Worm (Caenorhabditis elegans): ENCODE data around the gene skr-6.
"Not testable (repeated sequence)": the region's sequence is repeated elsewhere in the genome, so short reads cannot be mapped to it uniquely, and the experiment has no call there.

Gene skr-6

ce11 chrV:18269885-18270284, at the start of gene skr-6:
Gene skr-6, minus strand, starts transcription at chrV:18269985.
- no peak for TF ChIP-seq pes-1 (GFP tag; IDR thresholded peaks at IDR 0.05)
- TF ChIP-seq tra-4 (tag; optimal IDR thresholded peaks at IDR 0.05), result no peak
- TF ChIP-seq tbx-11 (GFP tag; IDR thresholded peaks at IDR 0.05), result no peak
- TF ChIP-seq aly-1 (tag; optimal IDR thresholded peaks at IDR 0.05), result no peak
- TF ChIP-seq hmg-4 (GFP tag; optimal IDR thresholded peaks at IDR 0.05), result no peak
- no peak for TF ChIP-seq F13C5.2 (tag; optimal IDR thresholded peaks at IDR 0.05)
- TF ChIP-seq hmbx-1 (tag; optimal IDR thresholded peaks at IDR 0.05), result no peak
- TF ChIP-seq scrt-1 (GFP tag; IDR thresholded peaks at IDR 0.05), result no peak
- TF ChIP-seq B0310.2 (tag; optimal IDR thresholded peaks at IDR 0.05), result no peak
- no peak for TF ChIP-seq sea-1 (GFP tag; conservative IDR thresholded peaks at IDR 0.05)
- no peak for TF ChIP-seq tbx-37 (GFP tag; conservative IDR thresholded peaks at IDR 0.05)
- no peak for TF ChIP-seq flt-1 (GFP tag; IDR thresholded peaks at IDR 0.05)
- no peak for TF ChIP-seq ets-7 (tag; optimal IDR thresholded peaks at IDR 0.05)
- TF ChIP-seq ama-1 (optimal IDR thresholded peaks at IDR 0.05), result no peak
- no peak for TF ChIP-seq ceh-36 (tag; optimal IDR thresholded peaks at IDR 0.05)
- TF ChIP-seq hnd-1 (tag; optimal IDR thresholded peaks at IDR 0.05), result no peak
- no peak for TF ChIP-seq ceh-13 (GFP tag; optimal IDR thresholded peaks at IDR 0.05)

- TF ChIP-seq scrt-1 (GFP tag; IDR thresholded peaks at IDR 0.05) (no peak), tra-4 (tag; optimal IDR thresholded peaks at IDR 0.05) (no peak), F13C5.2 (tag; optimal IDR thresholded peaks at IDR 0.05) (no peak), tbx-37 (GFP tag; conservative IDR thresholded peaks at IDR 0.05) (no peak), hmbx-1 (tag; optimal IDR thresholded peaks at IDR 0.05) (no peak), hmg-4 (GFP tag; optimal IDR thresholded peaks at IDR 0.05) (no peak), sea-1 (GFP tag; conservative IDR thresholded peaks at IDR 0.05) (no peak), tbx-11 (GFP tag; IDR thresholded peaks at IDR 0.05) (no peak), ceh-13 (GFP tag; optimal IDR thresholded peaks at IDR 0.05) (no peak), ceh-36 (tag; optimal IDR thresholded peaks at IDR 0.05) (no peak), pes-1 (GFP tag; IDR thresholded peaks at IDR 0.05) (no peak), ets-7 (tag; optimal IDR thresholded peaks at IDR 0.05) (no peak), flt-1 (GFP tag; IDR thresholded peaks at IDR 0.05) (no peak), aly-1 (tag; optimal IDR thresholded peaks at IDR 0.05) (no peak), B0310.2 (tag; optimal IDR thresholded peaks at IDR 0.05) (no peak)
These were observed 48.5 kb upstream of the skr-6 start, which contains the start of gene fbxb-119 for ce11 chrV:18318312-18318711. Gene fbxb-119, plus strand, starts transcription at chrV:18318612.

ce11 chrV:18302414-18302813, 32.6 kb upstream of the skr-6 start, which contains the start of gene Y51A2A.6:
Gene Y51A2A.6, plus strand, starts transcription at chrV:18302714.
- not testable (repeated sequence) for TF ChIP-seq tbx-11 (GFP tag; IDR thresholded peaks at IDR 0.05); tra-4 (tag; optimal IDR thresholded peaks at IDR 0.05); B0310.2 (tag; optimal IDR thresholded peaks at IDR 0.05)

ce11 chrV:18299313-18299712, 29.5 kb upstream of the skr-6 start:
- TF ChIP-seq flt-1 (GFP tag; IDR thresholded peaks at IDR 0.05), result no peak
- TF ChIP-seq hmbx-1 (tag; optimal IDR thresholded peaks at IDR 0.05), result no peak
- TF ChIP-seq hnd-1 (tag; optimal IDR thresholded peaks at IDR 0.05), result no peak
- no peak for TF ChIP-seq ceh-13 (GFP tag; optimal IDR thresholded peaks at IDR 0.05)
- TF ChIP-seq sea-1 (GFP tag; conservative IDR thresholded peaks at IDR 0.05), result no peak
- TF ChIP-seq tra-4 (tag; optimal IDR thresholded peaks at IDR 0.05), result no peak
- TF ChIP-seq ama-1 (optimal IDR thresholded peaks at IDR 0.05), result no peak

- TF ChIP-seq tbx-37 (GFP tag; conservative IDR thresholded peaks at IDR 0.05) (no peak), tra-4 (tag; optimal IDR thresholded peaks at IDR 0.05) (no peak), ceh-36 (tag; optimal IDR thresholded peaks at IDR 0.05) (no peak), aly-1 (tag; optimal IDR thresholded peaks at IDR 0.05) (no peak), sea-1 (GFP tag; conservative IDR thresholded peaks at IDR 0.05) (no peak), flt-1 (GFP tag; IDR thresholded peaks at IDR 0.05) (no peak), B0310.2 (tag; optimal IDR thresholded peaks at IDR 0.05) (no peak), hmbx-1 (tag; optimal IDR thresholded peaks at IDR 0.05) (no peak), hmg-4 (GFP tag; optimal IDR thresholded peaks at IDR 0.05) (no peak)
These were observed 28.7 kb upstream of the skr-6 start, which contains the start of gene Y51A2A.5 for ce11 chrV:18298506-18298905. Gene Y51A2A.5, plus strand, starts transcription at chrV:18298806.

ce11 chrV:18292295-18292694, 22.5 kb upstream of the skr-6 start, which contains the start of gene Y51A2A.12:
Gene Y51A2A.12, plus strand, starts transcription at chrV:18292595.
- TF ChIP-seq pes-1 (GFP tag; IDR thresholded peaks at IDR 0.05), result no peak
- no peak for TF ChIP-seq hmbx-1 (tag; optimal IDR thresholded peaks at IDR 0.05)
- TF ChIP-seq tra-4 (tag; optimal IDR thresholded peaks at IDR 0.05), result no peak
- no peak for TF ChIP-seq F13C5.2 (tag; optimal IDR thresholded peaks at IDR 0.05)
- TF ChIP-seq flt-1 (GFP tag; IDR thresholded peaks at IDR 0.05), result no peak
- TF ChIP-seq scrt-1 (GFP tag; IDR thresholded peaks at IDR 0.05), result no peak

- no peak for TF ChIP-seq ceh-13 (GFP tag; optimal IDR thresholded peaks at IDR 0.05)
- no peak for TF ChIP-seq tbx-11 (GFP tag; IDR thresholded peaks at IDR 0.05)
- no peak for TF ChIP-seq aly-1 (tag; optimal IDR thresholded peaks at IDR 0.05)
- TF ChIP-seq hnd-1 (tag; optimal IDR thresholded peaks at IDR 0.05), result no peak
- no peak for TF ChIP-seq hmbx-1 (tag; optimal IDR thresholded peaks at IDR 0.05)
- no peak for TF ChIP-seq sea-1 (GFP tag; conservative IDR thresholded peaks at IDR 0.05)
- TF ChIP-seq hmg-4 (GFP tag; optimal IDR thresholded peaks at IDR 0.05), result no peak
- TF ChIP-seq ceh-36 (tag; optimal IDR thresholded peaks at IDR 0.05), result no peak
- TF ChIP-seq B0310.2 (tag; optimal IDR thresholded peaks at IDR 0.05), result no peak
These were observed 20.9 kb upstream of the skr-6 start, which contains the start of gene Y51A2A.4 for ce11 chrV:18290642-18291041. Gene Y51A2A.4, plus strand, starts transcription at chrV:18290942.

ce11 chrV:18282597-18282996, 12.8 kb upstream of the skr-6 start, which contains the start of gene clec-247:
Gene clec-247, plus strand, starts transcription at chrV:18282897.
- TF ChIP-seq B0310.2 (tag; optimal IDR thresholded peaks at IDR 0.05) (no peak), ceh-13 (GFP tag; optimal IDR thresholded peaks at IDR 0.05) (no peak), tbx-37 (GFP tag; conservative IDR thresholded peaks at IDR 0.05) (no peak)

Measured in whole organism, early embryonic.